Worm (Caenorhabditis elegans): ENCODE measurements around the gene Y94H6A.5.

DNA sequence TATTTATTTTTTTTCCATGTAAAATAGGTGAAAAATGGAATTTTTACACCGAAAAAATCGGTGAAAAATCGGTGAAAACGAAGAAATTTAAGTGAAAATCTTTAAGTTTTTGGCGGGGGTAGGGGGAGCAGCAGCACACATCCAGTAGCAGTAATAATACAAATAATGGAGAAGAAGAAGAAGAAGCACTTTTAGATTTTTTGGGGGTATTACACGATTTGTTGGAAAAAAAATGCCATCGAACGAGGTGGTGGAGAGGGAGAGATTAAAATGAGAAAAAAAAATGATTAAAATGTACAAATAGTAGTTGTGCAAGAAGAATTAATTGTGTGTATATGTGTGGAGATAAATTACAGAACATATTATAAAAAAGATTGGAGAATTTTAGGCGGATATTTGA lies 25.6 kb downstream of the Y94H6A.5 start:
- no peak for TF ChIP-seq ceh-19 (GFP tag; optimal IDR thresholded peaks at IDR 0.05)
- TF ChIP-seq ref-2 (tag; optimal IDR thresholded peaks at IDR 0.05): no peak
- TF ChIP-seq nfya-1 (tag; optimal IDR thresholded peaks at IDR 0.05): no peak
- no peak for TF ChIP-seq pha-4 (tag; optimal IDR thresholded peaks at IDR 0.05)
- TF ChIP-seq ama-1 (optimal IDR thresholded peaks at IDR 0.05): no peak
